Fruit fly (Drosophila melanogaster): ENCODE results near the gene CG3199.

Gene CG3199

dm6 chr3R:14122347-14122812, 40.1 kb upstream of the CG3199 start, which contains the start of the genes Abi and twf (continued):
- TF ChIP-seq CG16779 (GFP tag; IDR thresholded peaks at IDR 0.05) (0 out of 2 replicates have a peak, but pooled peaks have one; percentile 22), jing (GFP tag; optimal IDR thresholded peaks at IDR 0.05) (no peak), CG10267 (tag; optimal IDR thresholded peaks at IDR 0.05) (peak; percentile 97), Meics (GFP tag; optimal IDR thresholded peaks at IDR 0.05) (peak; percentile 60), CG43689 (GFP tag; IDR thresholded peaks at IDR 0.05) (no peak), CG18599 (GFP tag; optimal IDR thresholded peaks at IDR 0.05) (peak; percentile 67), Elba2 (GFP tag; optimal IDR thresholded peaks at IDR 0.05) (peak; percentile 99), Poxn (GFP tag; IDR thresholded peaks at IDR 0.05) (no peak), CG13296 (GFP tag; optimal IDR thresholded peaks at IDR 0.05) (peak; percentile 23), BtbVII (GFP tag; optimal IDR thresholded peaks at IDR 0.05) (peak; percentile 6), CoRest (tag; optimal IDR thresholded peaks at IDR 0.05) (peak; percentile 77), wdn (GFP tag; IDR thresholded peaks at IDR 0.05) (peak; percentile 32; the same call in 1 of the 2 replicates), nom (GFP tag; optimal IDR thresholded peaks at IDR 0.05) (no peak), CG11093 (GFP tag; IDR thresholded peaks at IDR 0.05) (no peak), CG6654 (GFP tag; optimal IDR thresholded peaks at IDR 0.05) (no peak), Neu2 (GFP tag; optimal IDR thresholded peaks at IDR 0.05; ENCODE audit: borderline replicate concordance) (no peak), CG16863 (GFP tag; optimal IDR thresholded peaks at IDR 0.05) (peak; percentile 59), az2 (GFP tag; optimal IDR thresholded peaks at IDR 0.05) (peak; percentile 70), HLH4C (GFP tag; IDR thresholded peaks at IDR 0.05; ENCODE audit: partially characterized antibody) (no peak), tll (GFP tag; optimal IDR thresholded peaks at IDR 0.05) (no peak), CG14860 (GFP tag; IDR thresholded peaks at IDR 0.05; ENCODE audit: partially characterized antibody) (no peak), Hr39 (optimal IDR thresholded peaks at IDR 0.05) (no peak), CG14441 (GFP tag; IDR thresholded peaks at IDR 0.05) (peak; percentile 49; the same call in 1 of the 2 replicates), emc (GFP tag; optimal IDR thresholded peaks at IDR 0.05) (peak; percentile 20), Xbp1 (GFP tag; optimal IDR thresholded peaks at IDR 0.05) (peak; percentile 79), ind (GFP tag; optimal IDR thresholded peaks at IDR 0.05) (peak; percentile 74), trh (GFP tag; optimal IDR thresholded peaks at IDR 0.05) (peak; percentile 38), sc (optimal IDR thresholded peaks at IDR 0.05) (no peak), sc (GFP tag; optimal IDR thresholded peaks at IDR 0.05) (peak; percentile 28), Scr (GFP tag; IDR thresholded peaks at IDR 0.05; ENCODE audit: partially characterized antibody) (no peak), ssp (GFP tag; IDR thresholded peaks at IDR 0.05) (peak; percentile 45), CG10321 (GFP tag; IDR thresholded peaks at IDR 0.05) (no peak), CG6272 (GFP tag; IDR thresholded peaks at IDR 0.05) (peak; percentile 47; the same call in 1 of the 2 replicates), CG1529 (GFP tag; optimal IDR thresholded peaks at IDR 0.05) (peak; percentile 4), CG30431 (GFP tag; optimal IDR thresholded peaks at IDR 0.05) (peak; percentile 35), Taf1 (GFP tag; IDR thresholded peaks at IDR 0.05) (peak; percentile 42; the same call in 1 of the 2 replicates), CG34376 (GFP tag; optimal IDR thresholded peaks at IDR 0.05) (peak; percentile 56), HLHmδ (GFP tag; optimal IDR thresholded peaks at IDR 0.05) (no peak), NC2α (GFP tag; optimal IDR thresholded peaks at IDR 0.05) (no peak), CG13775 (GFP tag; optimal IDR thresholded peaks at IDR 0.05) (peak; percentile 74), Camta (GFP tag; optimal IDR thresholded peaks at IDR 0.05) (peak; percentile 64), CG16815 (GFP tag; optimal IDR thresholded peaks at IDR 0.05) (peak; percentile 43), repo (GFP tag; optimal IDR thresholded peaks at IDR 0.05) (no peak), hth (optimal IDR thresholded peaks at IDR 0.05) (no peak), lola (GFP tag; optimal IDR thresholded peaks at IDR 0.05) (peak in 1 of 3 experiments; percentile 63), disco-r (GFP tag; optimal IDR thresholded peaks at IDR 0.05) (no peak), fd96Cb (tag; optimal IDR thresholded peaks at IDR 0.05) (peak; percentile 30), stc (GFP tag; IDR thresholded peaks at IDR 0.05) (peak; percentile 60; the same call in 1 of the 2 replicates), CG3838 (GFP tag; optimal IDR thresholded peaks at IDR 0.05) (peak; percentile 11), CG3726 (GFP tag; IDR thresholded peaks at IDR 0.05) (0 out of 3 replicates have a peak, but pooled peaks have one; percentile 38), CG31388 (GFP tag; optimal IDR thresholded peaks at IDR 0.05) (peak; percentile 7)

All from whole organism, embryonic.